Fruit fly (Drosophila melanogaster) whole organism, larva: ENCODE data around the gene spn-A.
A peak's percentile ranks its signal among the peaks of the same experiment; 100 is the strongest.

Experiments used
- noc ChIP-seq: fragments of 200-800 bp; sonication (Bioruptor generic); optimal IDR thresholded peaks from 3 replicates; lab custom pipeline; 2019; ENCODE audit warnings: missing biosample characterization, mild to moderate bottlenecking, missing genetic modification characterization, moderate library complexity

The spn-A gene

DNA sequence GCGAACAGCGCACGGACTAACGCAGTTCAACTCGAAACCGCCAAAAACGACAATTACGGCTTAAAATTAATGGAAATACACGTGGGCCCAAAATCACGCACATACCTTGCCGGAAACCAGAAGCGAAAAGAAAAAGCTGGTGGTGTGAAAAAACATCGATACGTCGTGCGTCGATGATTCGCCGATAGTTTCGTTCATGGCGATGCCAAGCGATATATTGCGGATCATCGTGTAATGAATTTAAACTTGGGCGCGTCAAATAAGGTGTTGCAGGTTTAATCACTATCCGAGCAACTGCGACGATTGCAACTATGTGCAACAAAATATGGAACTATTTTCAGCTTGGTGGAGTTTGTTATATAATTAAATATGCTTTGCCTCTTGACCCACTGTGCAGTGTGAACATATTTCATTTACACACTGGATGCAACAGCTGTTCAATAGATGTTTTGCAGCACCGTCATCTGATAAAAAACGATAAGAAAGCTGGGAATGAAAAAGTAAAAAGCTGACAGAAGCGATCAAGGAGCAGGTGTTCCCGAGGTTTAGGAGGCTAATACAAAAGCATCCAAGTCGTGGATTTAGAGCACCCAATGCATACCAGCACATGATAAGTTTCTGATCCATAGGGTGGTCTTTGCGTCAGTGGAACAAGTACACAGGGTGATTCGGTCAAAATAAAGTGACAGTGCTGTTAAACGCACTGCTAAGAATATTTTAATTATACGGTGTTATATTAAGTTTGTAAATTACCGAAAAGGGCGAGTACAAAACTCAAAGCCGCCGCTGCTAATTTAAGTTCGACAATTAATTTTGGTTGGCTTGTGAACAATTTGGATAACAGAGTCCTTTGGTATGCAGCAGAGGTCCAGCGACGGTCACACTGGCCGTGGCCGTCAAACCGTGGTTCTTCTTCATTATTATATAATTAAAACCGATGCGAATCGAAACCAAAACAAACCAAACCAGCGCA lies 9.5 kb downstream of the spn-A start, which contains the start of the genes RpL32 and CG7943:
Gene RpL32 (minus strand): TSS at position 133 of the 973 bp plus-strand sequence.
Gene CG7943 (plus strand): TSS at position 442 of the 973 bp plus-strand sequence.
- peak; percentile 90 for TF ChIP-seq noc (tag; lab: Kevin White, UChicago)

DNA sequence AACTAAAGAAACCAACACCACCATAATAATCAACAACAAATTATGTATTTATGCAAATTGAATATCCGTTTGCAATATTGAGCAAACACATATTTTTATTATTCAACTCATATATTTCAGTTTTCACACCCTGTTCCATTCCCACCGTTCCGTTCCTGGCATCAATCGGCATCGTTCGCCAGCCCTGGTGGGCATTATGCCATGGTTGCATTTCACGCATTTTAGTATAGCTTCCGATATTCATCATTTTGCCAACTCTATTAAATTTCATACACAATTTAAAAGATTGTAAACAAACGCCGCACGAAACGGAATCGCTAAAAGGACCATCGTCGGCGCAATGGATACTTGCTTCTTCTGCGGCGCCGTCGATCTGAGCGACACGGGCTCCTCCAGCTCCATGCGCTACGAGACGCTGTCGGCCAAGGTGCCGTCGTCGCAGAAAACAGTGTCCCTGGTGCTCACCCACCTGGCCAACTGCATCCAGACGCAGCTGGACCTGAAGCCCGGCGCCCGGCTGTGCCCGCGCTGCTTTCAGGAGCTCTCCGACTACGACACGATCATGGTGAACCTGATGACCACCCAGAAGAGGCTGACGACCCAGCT lies 12.6 kb downstream of the spn-A start, which contains the start of gene Sry-delta:
Gene Sry-delta (plus strand): TSS at position 203 of the 606 bp plus-strand sequence.
- TF ChIP-seq noc (tag; lab: Kevin White, UChicago): no peak

DNA sequence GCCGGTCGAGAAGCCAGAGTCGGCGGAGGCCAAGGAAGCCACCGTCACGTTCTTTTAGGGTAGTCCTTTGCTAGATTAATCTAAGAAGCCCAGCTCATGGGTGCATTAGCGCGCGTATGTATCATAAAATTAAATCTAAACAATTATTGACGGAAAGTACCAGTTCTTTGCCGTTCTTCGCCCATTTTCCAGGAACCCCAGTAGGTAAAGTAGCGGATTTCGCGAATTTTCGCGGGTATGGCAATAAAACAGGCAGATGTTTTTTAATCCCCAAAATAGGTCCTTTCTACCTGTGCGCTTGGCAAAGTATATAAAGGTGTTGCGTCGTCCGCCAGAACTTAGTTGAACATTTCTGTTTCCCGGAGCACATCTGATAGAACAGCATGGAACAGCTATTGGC lies 15.0 kb downstream of the spn-A start:
- no peak for TF ChIP-seq noc (tag; lab: Kevin White, UChicago)

DNA sequence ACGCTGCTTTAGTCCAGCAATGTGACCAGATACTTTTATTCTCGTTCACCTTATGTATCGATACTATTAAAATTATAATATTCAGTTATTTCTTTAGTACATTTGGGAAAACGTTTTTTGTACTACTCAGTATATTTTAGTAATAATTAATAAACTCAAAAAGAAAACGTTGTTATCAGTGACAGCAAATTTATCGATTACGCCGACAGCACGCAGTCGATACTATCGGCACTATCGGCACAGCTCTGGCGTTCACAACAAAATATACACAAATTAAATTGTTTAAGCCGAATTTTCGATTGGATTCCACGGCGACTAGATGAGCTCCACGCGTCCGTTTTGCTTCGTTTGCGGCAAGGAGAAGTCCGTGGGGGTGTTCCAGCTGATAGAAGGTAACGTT lies 16.3 kb downstream of the spn-A start, which contains the start of the genes janA, Sry-alpha and Sry-beta:
Gene janA (minus strand): TSS at position 40 of the 400 bp plus-strand sequence.
Gene Sry-alpha (plus strand): TSS at position 226 of the 400 bp plus-strand sequence.
Gene Sry-beta (plus strand): TSS at position 226 of the 400 bp plus-strand sequence.
- TF ChIP-seq noc (tag; lab: Kevin White, UChicago): no peak

DNA sequence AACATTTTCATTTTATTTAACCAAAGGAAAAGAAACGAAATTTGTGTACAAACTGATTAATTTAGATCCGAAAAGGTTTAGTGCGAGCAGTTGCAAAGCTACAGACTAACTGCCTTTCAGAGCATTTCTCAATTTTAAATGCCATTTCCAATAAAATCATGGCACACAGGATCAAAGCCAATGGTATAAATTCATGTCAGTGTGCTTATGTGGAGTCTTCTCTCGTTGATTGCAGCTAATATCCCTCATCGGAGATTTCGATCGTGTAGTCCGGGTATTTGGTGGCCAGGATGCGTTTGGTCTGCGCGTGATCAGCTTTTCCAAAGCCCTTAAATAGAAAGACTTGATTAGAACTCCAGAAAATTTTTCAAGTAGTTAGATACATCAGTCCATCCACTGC lies 17.2 kb downstream of the spn-A start, which contains the start of gene janB:
Gene janB (minus strand): TSS at position 101 of the 400 bp plus-strand sequence.
- TF ChIP-seq noc (tag; lab: Kevin White, UChicago): no peak

DNA sequence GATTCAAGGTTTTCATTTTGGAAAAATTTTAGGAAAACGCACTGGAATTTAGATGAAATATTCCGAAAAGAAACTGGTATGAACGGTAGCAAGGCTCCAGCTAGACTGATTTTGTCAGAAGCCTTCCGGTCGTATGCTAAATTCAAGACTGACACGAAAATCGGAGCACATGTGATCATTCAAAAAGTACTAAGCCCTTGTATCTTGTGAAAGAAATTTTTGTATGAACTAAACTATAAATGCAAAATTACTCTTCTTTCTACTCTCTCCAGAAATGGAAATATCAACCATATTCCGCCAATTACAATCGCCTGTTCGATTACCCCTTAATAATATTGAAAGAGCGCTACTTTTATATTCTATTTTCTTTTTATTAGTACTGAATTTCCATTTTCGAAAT lies 18.2 kb downstream of the spn-A start, which contains the start of gene ocn:
Gene ocn (minus strand): TSS at position 101 of the 400 bp plus-strand sequence.
- no peak for TF ChIP-seq noc (tag; lab: Kevin White, UChicago)

DNA sequence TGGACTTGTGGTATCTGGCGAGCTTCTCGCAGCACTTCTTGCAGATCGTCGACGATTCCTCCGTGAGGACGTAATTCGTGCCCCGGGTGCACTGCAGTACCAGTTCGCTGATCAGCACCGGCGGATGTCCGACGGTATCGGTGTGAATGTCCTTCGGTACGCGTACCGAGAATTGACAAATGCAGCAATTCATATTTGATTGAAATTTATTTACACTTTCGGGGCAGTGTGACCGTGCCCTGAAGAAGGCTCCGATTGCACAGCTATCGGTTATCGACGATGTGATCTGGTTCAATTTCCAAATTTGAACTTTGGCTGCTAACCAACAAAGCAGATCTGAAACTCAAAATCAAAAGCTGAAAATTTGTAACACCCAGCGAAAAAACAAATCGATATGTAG lies 19.2 kb downstream of the spn-A start, which contains the start of gene ZIPIC:
Gene ZIPIC (minus strand): TSS at position 262 of the 400 bp plus-strand sequence.
- no peak for TF ChIP-seq noc (tag; lab: Kevin White, UChicago)

DNA sequence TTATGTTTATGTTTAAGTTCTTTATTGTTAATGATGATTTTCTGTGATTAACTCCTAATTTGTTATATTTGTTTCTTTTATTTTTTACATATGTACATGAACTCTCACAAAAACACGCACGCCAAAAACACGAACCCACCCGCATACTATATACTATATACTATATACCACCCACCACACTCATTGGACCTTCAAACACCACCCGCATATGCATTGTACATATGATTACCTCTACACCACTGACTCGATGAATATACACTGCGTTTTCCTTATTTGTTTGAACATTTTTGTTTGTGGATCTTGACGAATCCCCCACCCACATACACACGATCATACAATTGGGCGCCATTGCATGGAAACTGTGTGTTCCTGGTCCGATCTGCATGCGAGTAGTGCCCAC lies 23.6 kb downstream of the spn-A start:
- TF ChIP-seq noc (tag; lab: Kevin White, UChicago): no peak

DNA sequence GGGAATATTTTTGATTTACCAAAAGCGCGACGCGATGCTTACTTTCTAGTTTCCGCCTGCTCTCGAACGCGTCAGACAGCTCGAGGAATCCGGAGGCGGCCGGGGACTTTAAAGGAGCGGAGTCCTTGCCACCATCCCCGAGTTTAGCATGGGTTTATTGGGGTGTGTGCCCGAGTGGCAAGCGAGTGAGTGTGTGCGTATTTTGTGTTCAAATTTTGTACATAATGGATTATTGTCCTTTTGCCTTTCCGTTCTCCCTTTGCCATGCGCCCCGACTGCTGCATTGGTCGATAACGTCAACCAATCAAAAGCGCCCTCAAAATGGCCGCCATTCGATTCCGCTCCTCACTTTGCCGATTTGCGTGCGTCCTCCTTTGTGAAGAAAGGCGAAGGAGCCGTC lies 25.8 kb downstream of the spn-A start:
- no peak for TF ChIP-seq noc (tag; lab: Kevin White, UChicago)

DNA sequence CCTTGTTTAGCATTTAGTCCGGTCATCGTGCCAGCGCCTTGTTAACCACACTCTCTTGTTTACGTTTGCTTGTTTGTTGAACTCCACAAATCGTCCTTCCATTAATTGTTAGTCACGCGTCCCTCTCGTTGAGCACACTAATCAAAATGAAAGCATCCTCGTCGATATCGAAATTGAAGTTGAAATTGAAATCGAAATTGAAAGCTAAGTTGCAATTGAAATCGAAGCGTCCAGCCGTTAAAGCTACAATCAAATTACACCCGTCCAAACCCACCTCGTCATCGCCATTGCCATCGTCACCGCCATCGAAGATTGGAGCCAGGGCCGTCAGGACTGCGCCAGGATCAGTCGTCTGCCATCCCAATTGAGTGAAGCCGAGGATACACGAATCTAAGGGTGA lies 32.4 kb downstream of the spn-A start:
- no peak for TF ChIP-seq noc (tag; lab: Kevin White, UChicago)

DNA sequence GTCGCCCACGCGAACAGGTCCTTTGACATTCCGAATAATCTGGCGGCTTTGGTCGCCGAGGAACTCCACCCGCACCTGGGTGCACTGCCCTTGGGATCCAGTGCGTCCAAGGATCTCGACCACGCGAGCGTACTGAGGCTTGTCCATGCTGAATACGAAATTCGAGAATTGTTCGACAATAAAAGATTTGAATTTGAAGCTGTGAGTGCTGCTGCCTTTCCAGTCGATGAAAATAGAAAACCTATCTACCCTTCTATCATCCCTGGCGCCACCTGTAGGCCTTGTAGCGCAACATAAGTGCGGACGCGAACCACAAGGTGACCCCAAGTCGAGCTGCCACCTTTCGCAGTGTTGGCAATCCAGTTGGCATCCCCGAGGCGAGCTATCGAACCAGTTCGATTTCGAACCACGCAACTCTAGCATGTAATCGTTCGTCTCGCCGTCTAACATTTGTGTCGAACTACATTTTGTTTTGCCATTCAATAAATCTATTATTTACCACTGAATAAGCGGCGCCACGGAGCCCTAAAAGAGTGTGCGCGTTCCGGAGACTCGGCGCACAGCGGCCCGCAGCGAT lies 33.3 kb downstream of the spn-A start, which contains the start of the genes RpS28a and Axn:
Gene RpS28a (minus strand): TSS at position 197 of the 577 bp plus-strand sequence.
Gene Axn (plus strand): TSS at position 391 of the 577 bp plus-strand sequence.
- no peak for TF ChIP-seq noc (tag; lab: Kevin White, UChicago)

DNA sequence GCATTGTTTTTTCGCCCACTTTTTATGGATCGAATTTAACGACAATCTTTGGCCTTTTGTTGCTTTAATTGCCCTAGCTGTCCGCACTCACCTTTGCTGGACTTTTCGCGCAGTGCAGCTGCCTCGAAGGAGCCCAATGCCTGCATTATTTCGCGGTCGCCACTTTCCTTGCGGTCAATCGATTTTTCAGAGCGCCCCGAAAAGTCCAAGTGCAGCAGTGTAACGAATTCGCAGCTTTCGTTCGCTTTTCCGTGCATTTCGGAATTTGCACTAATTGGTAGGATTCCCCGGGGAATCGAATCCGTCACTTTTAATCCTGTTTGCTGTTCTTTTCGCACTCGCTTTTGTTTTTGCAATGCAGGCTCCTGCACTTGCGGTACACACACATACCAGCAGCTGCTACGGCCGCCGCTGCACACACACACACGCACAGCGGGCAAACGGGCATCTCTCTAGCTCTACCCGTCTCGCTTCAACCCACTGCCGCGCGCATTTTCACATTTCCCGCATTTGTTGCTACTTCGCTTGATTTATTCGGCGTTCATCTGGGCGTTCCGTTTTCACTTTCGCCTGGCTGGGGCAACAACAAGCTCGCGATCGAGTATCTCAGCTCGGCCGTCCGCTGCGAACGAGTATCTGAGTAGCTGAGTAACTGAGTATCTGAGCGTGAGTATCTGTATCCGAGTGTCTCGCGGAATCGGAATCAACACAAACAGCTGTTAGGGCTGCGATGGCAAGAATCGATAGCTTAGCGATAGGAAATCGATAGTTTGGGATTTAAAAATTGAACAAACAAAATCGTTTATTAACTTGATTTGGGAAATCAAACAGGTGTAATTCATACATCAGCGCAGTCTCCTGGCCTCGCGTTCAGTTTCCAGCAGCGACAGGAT lies 34.0 kb downstream of the spn-A start, which contains the start of gene Mgat2:
Gene Mgat2 (minus strand): TSS at position 663 of the 893 bp plus-strand sequence.
- TF ChIP-seq noc (tag; lab: Kevin White, UChicago): no peak

DNA sequence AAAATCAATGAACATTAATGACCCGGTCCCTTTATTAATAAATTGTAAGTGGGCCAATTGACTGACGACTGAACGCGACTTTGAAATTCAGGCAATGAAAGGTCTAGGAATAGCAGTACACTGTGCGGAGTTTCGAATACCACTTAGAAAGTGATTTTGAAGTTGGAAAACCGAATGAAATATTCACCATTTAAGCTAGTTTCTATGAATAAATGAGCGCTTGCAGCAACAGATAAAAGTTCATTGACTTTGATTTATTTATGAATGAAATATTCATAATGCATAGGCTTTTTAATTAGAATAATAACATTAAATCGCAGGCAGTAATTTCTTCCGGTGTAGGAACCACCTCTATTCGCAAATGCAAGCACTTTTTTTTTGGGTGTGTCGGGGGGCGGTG lies 34.8 kb downstream of the spn-A start:
- TF ChIP-seq noc (tag; lab: Kevin White, UChicago): no peak

DNA sequence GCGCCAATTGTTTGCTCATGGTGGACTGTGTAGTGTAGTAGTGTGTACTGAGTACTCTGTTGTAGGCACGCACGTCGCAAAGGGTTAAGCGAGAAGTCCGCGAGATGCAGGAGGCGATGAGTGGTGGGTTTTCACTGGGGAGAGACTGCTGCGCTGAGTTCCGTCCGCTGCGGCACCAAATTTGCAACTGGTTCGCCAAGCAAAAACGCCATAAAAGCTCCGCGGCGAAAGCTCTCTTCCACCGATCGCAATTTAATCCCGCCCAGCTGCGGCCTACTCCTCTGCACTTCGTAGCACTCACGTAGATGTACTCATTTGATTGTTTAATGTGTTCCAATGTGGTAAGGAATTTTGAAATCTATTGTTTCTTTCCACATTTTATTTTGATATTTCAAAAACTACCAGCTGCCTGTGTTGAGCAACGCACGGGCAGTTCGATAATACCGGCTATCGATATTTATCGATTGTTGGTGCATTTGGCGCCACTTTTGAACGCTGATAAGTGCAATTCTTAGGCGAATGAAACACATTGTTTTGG lies 40.8 kb downstream of the spn-A start, which contains the start of gene CG7920:
Gene CG7920 (minus strand): TSS at position 308 of the 538 bp plus-strand sequence.
- TF ChIP-seq noc (tag; lab: Kevin White, UChicago): peak; percentile 42
